Worm (Caenorhabditis elegans) whole organism, L2 larva: ENCODE data around the gene srg-42.

Experiments
- C34F6.9 ChIP-seq: fragments of 150-350 bp; optimal IDR thresholded peaks from 2 replicates; lab custom pipeline; 2014; ENCODE audit warnings: missing biosample characterization, missing genetic modification characterization
- F13H6.1 ChIP-seq: sonication (generic microtip); optimal IDR thresholded peaks from 2 replicates; lab custom pipeline; 2016; ENCODE audit warnings: missing genetic modification characterization, missing compliant biosample characterization
- R02D3.7 ChIP-seq: fragments of 150-350 bp; optimal IDR thresholded peaks from 2 replicates; lab custom pipeline; 2014; ENCODE audit warnings: missing biosample characterization, missing genetic modification characterization
- Y55F3AM.14 ChIP-seq: fragments of 200-800 bp; sonication (Bioruptor generic); optimal IDR thresholded peaks from 2 replicates; lab custom pipeline; 2018; ENCODE audit warnings: mild to moderate bottlenecking, missing genetic modification characterization, missing compliant biosample characterization
- alr-1 ChIP-seq: fragments of 150-350 bp; optimal IDR thresholded peaks from 2 replicates; lab custom pipeline; 2014; ENCODE audit warnings: missing biosample characterization, missing genetic modification characterization
- ama-1 ChIP-seq: fragments of 150-350 bp; optimal IDR thresholded peaks from 2 replicates; lab custom pipeline; 2018; ENCODE audit warnings: inconsistent platforms
- blmp-1 ChIP-seq: sonication (generic microtip); optimal IDR thresholded peaks from 2 replicates; lab custom pipeline; 2017; ENCODE audit warnings: missing genetic modification characterization, mild to moderate bottlenecking, missing compliant biosample characterization, antibody characterized with exemption, moderate library complexity; ENCODE audit not compliant: insufficient read depth
- ceh-16 ChIP-seq: fragments of 150-350 bp; optimal IDR thresholded peaks from 2 replicates; lab custom pipeline; 2014; ENCODE audit warnings: missing biosample characterization, missing genetic modification characterization
- ceh-82 ChIP-seq: fragments of 150-350 bp; optimal IDR thresholded peaks from 2 replicates; lab custom pipeline; 2014; ENCODE audit warnings: missing biosample characterization, missing genetic modification characterization
- crh-2 ChIP-seq: sonication (generic microtip); optimal IDR thresholded peaks from 2 replicates; lab custom pipeline; 2017; ENCODE audit warnings: missing biosample characterization, missing genetic modification characterization
- egl-27 ChIP-seq: sonication (generic microtip); optimal IDR thresholded peaks from 3 replicates; lab custom pipeline; 2017; ENCODE audit warnings: missing biosample characterization, missing genetic modification reagents, missing genetic modification characterization
- elt-1 ChIP-seq: fragments of 150-350 bp; optimal IDR thresholded peaks from 2 replicates; lab custom pipeline; 2014; ENCODE audit warnings: missing biosample characterization, missing genetic modification characterization
- fos-1 ChIP-seq: fragments of 150-350 bp; optimal IDR thresholded peaks from 2 replicates; lab custom pipeline; 2014; ENCODE audit warnings: missing biosample characterization, missing genetic modification characterization
- gmeb-1 ChIP-seq: fragments of 150-350 bp; optimal IDR thresholded peaks from 2 replicates; lab custom pipeline; 2014; ENCODE audit warnings: missing biosample characterization, missing genetic modification characterization
- lin-13 ChIP-seq: fragments of 150-350 bp; optimal IDR thresholded peaks from 2 replicates; lab custom pipeline; 2014; ENCODE audit warnings: missing biosample characterization, missing genetic modification reagents, missing genetic modification characterization
- lin-39 ChIP-seq: fragments of 150-350 bp; optimal IDR thresholded peaks from 2 replicates; lab custom pipeline; 2014; ENCODE audit warnings: missing biosample characterization, missing genetic modification reagents, missing genetic modification characterization
- lsy-2 ChIP-seq, 2 experiments: fragments of 150-350 bp in 1 of 2; sonication (generic microtip) in 1 of 2; optimal IDR thresholded peaks; 2 replicates each; lab custom pipeline; 2014 to 2017; ENCODE audit warnings: missing biosample characterization in 2 of 2, missing genetic modification characterization in 2 of 2
- mab-5 ChIP-seq: fragments of 150-350 bp; optimal IDR thresholded peaks from 2 replicates; lab custom pipeline; 2014; ENCODE audit warnings: missing biosample characterization, missing genetic modification characterization
- nhr-12 ChIP-seq: fragments of 150-350 bp; optimal IDR thresholded peaks from 2 replicates; lab custom pipeline; 2014; ENCODE audit warnings: missing biosample characterization, missing genetic modification characterization
- nhr-129 ChIP-seq: fragments of 150-350 bp; optimal IDR thresholded peaks from 2 replicates; lab custom pipeline; 2014; ENCODE audit warnings: missing biosample characterization, missing genetic modification characterization
- nhr-23 ChIP-seq: fragments of 150-350 bp; optimal IDR thresholded peaks from 2 replicates; lab custom pipeline; 2014; ENCODE audit warnings: missing biosample characterization, missing genetic modification reagents, missing genetic modification characterization
- nhr-237 ChIP-seq: fragments of 150-350 bp; optimal IDR thresholded peaks from 2 replicates; lab custom pipeline; 2014; ENCODE audit warnings: missing biosample characterization, missing genetic modification characterization
- nhr-25 ChIP-seq: fragments of 150-350 bp; sonication (generic microtip); optimal IDR thresholded peaks from 3 replicates; lab custom pipeline; 2014; ENCODE audit warnings: missing biosample characterization, missing genetic modification characterization
- nhr-6 ChIP-seq: fragments of 150-350 bp; optimal IDR thresholded peaks from 2 replicates; lab custom pipeline; 2014; ENCODE audit warnings: missing biosample characterization, missing genetic modification characterization
- peb-1 ChIP-seq: fragments of 150-350 bp; optimal IDR thresholded peaks from 2 replicates; lab custom pipeline; 2014; ENCODE audit warnings: missing biosample characterization, missing genetic modification characterization
- sem-4 ChIP-seq: fragments of 150-350 bp; optimal IDR thresholded peaks from 2 replicates; lab custom pipeline; 2014; ENCODE audit warnings: missing biosample characterization, missing genetic modification reagents, missing genetic modification characterization
- skn-1 ChIP-seq: sonication (generic microtip); optimal IDR thresholded peaks from 2 replicates; lab custom pipeline; 2017; ENCODE audit warnings: missing biosample characterization, missing genetic modification characterization
- sma-9 ChIP-seq, 2 experiments: fragments of 150-350 bp in 1 of 2; sonication (generic microtip) in 1 of 2; optimal IDR thresholded peaks; 2 replicates each; lab custom pipeline; 2014 to 2016; ENCODE audit warnings: missing genetic modification characterization in 2 of 2, mild to moderate bottlenecking in 1 of 2, missing biosample characterization in 1 of 2, missing compliant biosample characterization in 1 of 2, missing genetic modification reagents in 1 of 2, moderate library complexity in 1 of 2
- snpc-4 ChIP-seq: fragments of 150-350 bp; optimal IDR thresholded peaks from 2 replicates; lab custom pipeline; 2014; ENCODE audit warnings: missing biosample characterization, missing genetic modification characterization
- unc-55 ChIP-seq: fragments of 150-350 bp; sonication (generic microtip); optimal IDR thresholded peaks from 3 replicates; lab custom pipeline; 2014; ENCODE audit warnings: missing biosample characterization, missing genetic modification reagents, missing genetic modification characterization
- unc-62 ChIP-seq: fragments of 150-350 bp; optimal IDR thresholded peaks from 2 replicates; lab custom pipeline; 2014; ENCODE audit warnings: missing biosample characterization, missing genetic modification reagents, missing genetic modification characterization
- ztf-11 ChIP-seq: sonication (generic microtip); optimal IDR thresholded peaks from 2 replicates; lab custom pipeline; 2017; ENCODE audit warnings: missing biosample characterization, missing genetic modification characterization
- ztf-4 ChIP-seq: fragments of 150-350 bp; optimal IDR thresholded peaks from 2 replicates; lab custom pipeline; 2014; ENCODE audit warnings: missing biosample characterization, missing genetic modification characterization

The srg-42 gene

DNA sequence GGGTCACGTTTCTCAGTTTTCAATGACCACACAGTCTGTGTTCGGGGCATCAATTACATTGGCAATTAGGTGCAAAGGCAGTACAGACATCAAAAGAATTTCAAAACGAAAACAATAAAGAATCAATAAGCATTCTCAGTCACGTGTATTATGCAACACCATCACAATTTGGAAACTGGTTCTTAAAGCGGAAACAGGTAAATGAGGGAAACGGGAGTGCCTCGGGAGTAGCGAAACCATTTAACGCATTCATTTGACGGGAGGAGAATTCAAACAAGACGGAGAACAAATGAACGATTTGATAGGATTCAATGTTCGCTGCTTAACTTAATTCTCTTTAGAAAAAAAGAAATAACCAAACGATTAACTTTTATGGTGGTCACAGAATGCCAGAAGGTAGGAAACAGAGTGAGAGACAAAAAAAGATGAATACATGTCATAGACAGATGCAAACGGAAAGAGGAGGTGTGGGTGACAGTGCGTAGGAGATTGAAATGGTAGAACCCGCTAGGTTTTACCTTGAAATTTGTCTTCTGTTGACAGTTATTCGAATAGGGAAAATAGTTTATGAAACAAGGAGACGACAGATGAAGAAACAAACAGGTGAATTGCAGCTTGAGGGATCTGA is 38.9 kb upstream of the srg-42 start:
- TF ChIP-seq sma-9 (GFP tag; optimal IDR thresholded peaks at IDR 0.05; lab: Kevin White, UChicago) (peak; percentile 49), sma-9 (tag; optimal IDR thresholded peaks at IDR 0.05; lab: Kevin White, UChicago) (no peak), R02D3.7 (tag; lab: Kevin White, UChicago) (no peak), fos-1 (peak; percentile 5), skn-1 (tag; lab: Kevin White, UChicago) (no peak), F13H6.1 (peak; percentile 30), nhr-12 (tag; lab: Kevin White, UChicago) (no peak), unc-55 (no peak), nhr-129 (tag; lab: Kevin White, UChicago) (peak; percentile 31), nhr-25 (tag; lab: Kevin White, UChicago) (peak; percentile 72), sem-4 (tag; lab: Kevin White, UChicago) (peak; percentile 41), snpc-4 (no peak), lsy-2 (tag; optimal IDR thresholded peaks at IDR 0.05; lab: Kevin White, UChicago) (no peak), ceh-16 (tag; lab: Kevin White, UChicago) (peak; percentile 46), crh-2 (peak; percentile 45), C34F6.9 (tag; lab: Kevin White, UChicago) (no peak), Y55F3AM.14 (no peak), lin-13 (GFP tag; lab: Kevin White, UChicago) (no peak), ztf-4 (no peak), ama-1 (lab: Kevin White, UChicago) (no peak), peb-1 (tag; lab: Kevin White, UChicago) (no peak), nhr-23 (no peak), blmp-1 (tag; lab: Kevin White, UChicago) (peak; percentile 8), nhr-6 (tag; lab: Kevin White, UChicago) (peak; percentile 31)

DNA sequence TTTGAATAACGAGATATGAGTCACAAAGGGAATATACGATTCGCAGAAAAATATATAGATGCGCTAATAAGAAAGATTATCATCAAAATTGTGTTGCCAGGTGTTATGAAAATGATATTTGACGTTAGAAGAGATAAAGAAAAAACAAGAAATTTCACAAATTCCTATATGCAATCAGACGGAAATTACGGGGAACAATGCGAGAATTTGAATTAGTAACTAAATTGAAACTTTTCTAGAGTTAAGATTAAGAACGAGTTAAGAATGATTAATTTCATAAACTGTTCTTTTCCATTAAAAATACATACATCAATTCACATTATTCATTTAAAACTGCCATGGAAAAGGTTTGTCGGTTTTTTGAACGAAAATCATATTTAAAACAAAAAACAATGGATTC is 38.3 kb upstream of the srg-42 start, which contains the start of gene clc-6:
Gene clc-6 (minus strand): TSS at position 101 of the 400 bp plus-strand sequence.
- TF ChIP-seq alr-1 (tag; lab: Kevin White, UChicago), result no peak
- TF ChIP-seq ztf-11 (tag; lab: Kevin White, UChicago), result no peak
- TF ChIP-seq mab-5 (tag; lab: Kevin White, UChicago), result no peak
- TF ChIP-seq crh-2, result no peak
- no peak for TF ChIP-seq elt-1
- no peak for TF ChIP-seq unc-55
- TF ChIP-seq lin-13 (GFP tag; lab: Kevin White, UChicago), result no peak
- TF ChIP-seq ceh-82, result no peak
- no peak for TF ChIP-seq unc-62 (GFP tag; lab: Kevin White, UChicago)
- no peak for TF ChIP-seq nhr-23
- no peak for TF ChIP-seq nhr-129 (tag; lab: Kevin White, UChicago)
- TF ChIP-seq egl-27, result no peak
- TF ChIP-seq fos-1, result no peak
- TF ChIP-seq C34F6.9 (tag; lab: Kevin White, UChicago), result no peak

DNA sequence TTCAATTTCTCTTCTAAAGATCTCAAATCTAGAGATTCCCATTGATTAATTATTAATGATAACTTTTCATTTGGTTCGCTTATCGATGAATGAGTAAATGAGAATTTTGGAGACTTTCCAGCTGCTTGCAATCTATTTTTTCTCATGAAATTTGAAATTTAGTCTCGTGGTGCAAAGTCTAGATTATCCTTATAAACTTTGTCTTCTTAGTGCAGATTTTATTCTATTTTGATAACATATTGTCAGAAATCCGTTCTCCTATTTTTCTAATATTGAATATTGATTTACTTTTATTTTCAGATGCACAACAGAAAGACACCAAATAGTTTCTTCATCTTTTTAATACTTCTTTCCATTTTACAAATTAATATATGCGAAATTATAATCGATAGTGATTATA is 33.1 kb upstream of the srg-42 start, which contains the start of gene lgc-49:
Gene lgc-49 (plus strand): TSS at position 301 of the 400 bp plus-strand sequence.
- TF ChIP-seq nhr-25 (tag; lab: Kevin White, UChicago) (no peak), lin-39 (tag; lab: Kevin White, UChicago) (no peak), blmp-1 (tag; lab: Kevin White, UChicago) (no peak), skn-1 (tag; lab: Kevin White, UChicago) (no peak), nhr-237 (no peak), nhr-23 (no peak), nhr-6 (tag; lab: Kevin White, UChicago) (no peak)
- TF ChIP-seq, all 48 proteins: peak for 0

ce11 chrV:11182925-11183324 is 25.1 kb upstream of the srg-42 start, which contains the start of gene cnc-10:
Gene cnc-10 (plus strand): TSS chrV:11183225.
- TF ChIP-seq sem-4 (tag; lab: Kevin White, UChicago), result no peak
- TF ChIP-seq gmeb-1, result no peak
- TF ChIP-seq nhr-25 (tag; lab: Kevin White, UChicago), result peak; percentile 61
- TF ChIP-seq, all 48 proteins: peak for 1

ce11 chrV:11180951-11181350 is 23.1 kb upstream of the srg-42 start:
- TF ChIP-seq nhr-23 (no peak), nhr-25 (tag; lab: Kevin White, UChicago) (peak; percentile 78), alr-1 (tag; lab: Kevin White, UChicago) (no peak)
